Fruit fly (Drosophila melanogaster) whole organism, adult: ENCODE data around the gene CG4645.

Source experiments
- CG11617 ChIP-seq: fragments of 200-800 bp; sonication (Bioruptor generic); optimal IDR thresholded peaks from 2 replicates; lab custom pipeline; 2017; ENCODE audit warnings: mild to moderate bottlenecking, missing biosample characterization, missing genetic modification reagents, missing genetic modification characterization
- CG12768 ChIP-seq: fragments of 200-800 bp; sonication (Bioruptor generic); optimal IDR thresholded peaks from 2 replicates; lab custom pipeline; 2017; ENCODE audit warnings: missing biosample characterization, missing genetic modification characterization, mild to moderate bottlenecking, moderate library complexity, missing genetic modification reagents
- CG14711 ChIP-seq: fragments of 200-800 bp; sonication (Bioruptor generic); optimal IDR thresholded peaks from 2 replicates; lab custom pipeline; 2018; ENCODE audit warnings: missing biosample characterization, mild to moderate bottlenecking, missing genetic modification characterization, moderate library complexity
- CG1620 ChIP-seq: fragments of 200-800 bp; sonication (Bioruptor generic); optimal IDR thresholded peaks from 2 replicates; lab custom pipeline; 2016; ENCODE audit warnings: missing biosample characterization, missing genetic modification characterization
- CG33017 ChIP-seq: fragments of 200-800 bp; sonication (Bioruptor generic); optimal IDR thresholded peaks from 2 replicates; lab custom pipeline; 2018; ENCODE audit warnings: missing biosample characterization, mild to moderate bottlenecking, missing genetic modification characterization, moderate library complexity
- CG5204 ChIP-seq: fragments of 200-800 bp; sonication (Bioruptor generic); optimal IDR thresholded peaks from 2 replicates; lab custom pipeline; 2016; ENCODE audit warnings: missing biosample characterization, missing genetic modification characterization
- CG7045 ChIP-seq: fragments of 200-800 bp; sonication (Bioruptor generic); optimal IDR thresholded peaks from 2 replicates; lab custom pipeline; 2017; ENCODE audit warnings: missing biosample characterization, mild to moderate bottlenecking, missing genetic modification characterization
- CG7101 ChIP-seq: fragments of 200-800 bp; sonication (Bioruptor generic); optimal IDR thresholded peaks from 2 replicates; lab custom pipeline; 2018; ENCODE audit warnings: missing biosample characterization, mild to moderate bottlenecking, missing genetic modification characterization, moderate library complexity
- Clk ChIP-seq: fragments of 200-800 bp; sonication (Bioruptor generic); optimal IDR thresholded peaks from 2 replicates; lab custom pipeline; 2017; ENCODE audit warnings: missing biosample characterization, missing genetic modification characterization
- Crg-1 ChIP-seq: fragments of 200-800 bp; sonication (Bioruptor generic); optimal IDR thresholded peaks from 2 replicates; lab custom pipeline; 2016; ENCODE audit warnings: missing biosample characterization, missing genetic modification characterization
- Hr96 ChIP-seq: fragments of 200-800 bp; sonication (Bioruptor generic); optimal IDR thresholded peaks from 2 replicates; lab custom pipeline; 2016; ENCODE audit warnings: missing biosample characterization, missing genetic modification characterization
- Mnt ChIP-seq: fragments of 200-800 bp; sonication (Bioruptor generic); optimal IDR thresholded peaks from 2 replicates; lab custom pipeline; 2016; ENCODE audit warnings: missing biosample characterization, mild to moderate bottlenecking, missing genetic modification characterization
- bab1 ChIP-seq: fragments of 200-800 bp; sonication (Bioruptor generic); optimal IDR thresholded peaks from 3 replicates; lab custom pipeline; 2019; ENCODE audit warnings: missing biosample characterization, mild to moderate bottlenecking, missing genetic modification characterization, moderate library complexity
- cic ChIP-seq: fragments of 200-800 bp; sonication (Bioruptor generic); optimal IDR thresholded peaks from 2 replicates; lab custom pipeline; 2017; ENCODE audit warnings: missing biosample characterization, mild to moderate bottlenecking, missing genetic modification characterization, moderate library complexity
- cnc ChIP-seq, 2 experiments: fragments of >200 bp; optimal IDR thresholded peaks; 2 replicates each; lab custom pipeline; 2017
- ovo ChIP-seq: fragments of 200-800 bp; sonication (Bioruptor generic); optimal IDR thresholded peaks from 2 replicates; lab custom pipeline; 2016; ENCODE audit warnings: missing biosample characterization, missing genetic modification characterization
- pad ChIP-seq: fragments of 200-800 bp; sonication (Bioruptor generic); optimal IDR thresholded peaks from 3 replicates; lab custom pipeline; 2017; ENCODE audit warnings: missing biosample characterization, missing genetic modification characterization, mild to moderate bottlenecking, moderate library complexity, missing genetic modification reagents
- tj ChIP-seq: fragments of 200-800 bp; sonication (Bioruptor generic); optimal IDR thresholded peaks from 3 replicates; lab custom pipeline; 2017; ENCODE audit warnings: missing biosample characterization, mild to moderate bottlenecking, missing genetic modification characterization, moderate library complexity
- toe ChIP-seq: fragments of 200-800 bp; sonication (Bioruptor generic); optimal IDR thresholded peaks from 2 replicates; lab custom pipeline; 2016; ENCODE audit warnings: missing biosample characterization, missing genetic modification characterization

The CG4645 gene

DNA sequence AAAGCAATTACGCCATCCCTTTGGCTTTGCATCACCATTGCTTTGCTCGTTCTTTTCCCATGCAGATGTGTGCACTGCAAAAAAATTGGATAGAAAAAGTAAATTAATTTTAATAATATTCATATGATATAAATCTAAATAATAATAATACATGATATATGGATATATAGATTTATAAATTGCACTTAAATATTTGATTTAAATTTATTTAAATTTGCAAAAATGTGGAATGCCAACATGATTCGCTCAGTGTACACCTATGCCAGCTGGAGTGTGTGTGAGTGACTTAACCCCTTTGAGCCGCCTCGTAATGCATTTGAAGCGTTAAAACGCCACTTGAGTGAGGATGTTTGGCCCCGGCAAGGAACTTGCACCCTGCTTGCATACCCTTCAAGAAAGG is 4.0 kb downstream of the CG4645 start:
- TF ChIP-seq CG7101 (peak; percentile 34), CG14711 (tag; lab: Kevin White, UChicago) (peak; percentile 26), pad (no peak), CG7045 (GFP tag; lab: Kevin White, UChicago) (peak; percentile 8), CG33017 (tag; lab: Kevin White, UChicago) (peak; percentile 56), ovo (GFP tag; lab: Kevin White, UChicago) (no peak)

DNA sequence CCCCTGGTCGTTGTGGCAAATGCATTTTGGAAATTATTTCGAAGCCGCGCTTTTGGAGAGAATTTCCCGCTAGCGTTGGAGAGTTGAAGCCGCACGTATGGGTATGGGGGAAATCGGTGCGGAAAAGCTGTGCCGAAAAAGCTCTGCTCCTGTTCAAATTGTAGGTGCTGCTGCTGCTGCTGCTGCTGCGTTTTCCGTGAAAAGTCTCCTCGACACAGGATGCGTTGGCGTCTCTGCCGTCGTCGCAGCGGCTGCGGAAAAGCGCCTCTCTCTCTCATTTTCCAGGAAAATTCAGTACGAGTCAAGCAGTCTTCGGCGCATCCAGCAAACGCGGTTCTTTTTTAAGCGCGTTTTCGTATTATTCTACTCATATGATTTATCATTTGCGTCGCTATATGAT is 7.4 kb downstream of the CG4645 start, which contains the start of gene fne:
fne (plus strand) TSS at position 301 of the 400 bp plus-strand sequence.
- no peak for TF ChIP-seq CG7045 (GFP tag; lab: Kevin White, UChicago)
- TF ChIP-seq Clk (GFP tag; lab: Kevin White, UChicago), result no peak
- no peak for TF ChIP-seq Mnt (GFP tag; lab: Kevin White, UChicago)
- no peak for TF ChIP-seq CG5204 (GFP tag; lab: Kevin White, UChicago)
- no peak for TF ChIP-seq toe (GFP tag; lab: Kevin White, UChicago)
- TF ChIP-seq Crg-1, result no peak
- no peak for TF ChIP-seq tj
- no peak for TF ChIP-seq CG12768 (GFP tag; lab: Kevin White, UChicago)
- no peak for TF ChIP-seq CG33017 (tag; lab: Kevin White, UChicago)
- TF ChIP-seq cnc (optimal IDR thresholded peaks at IDR 0.05; lab: Kevin White, UChicago), result no peak
- no peak for TF ChIP-seq CG11617 (GFP tag; lab: Kevin White, UChicago)
- TF ChIP-seq pad, result no peak
- no peak for TF ChIP-seq CG1620 (GFP tag; lab: Kevin White, UChicago)

DNA sequence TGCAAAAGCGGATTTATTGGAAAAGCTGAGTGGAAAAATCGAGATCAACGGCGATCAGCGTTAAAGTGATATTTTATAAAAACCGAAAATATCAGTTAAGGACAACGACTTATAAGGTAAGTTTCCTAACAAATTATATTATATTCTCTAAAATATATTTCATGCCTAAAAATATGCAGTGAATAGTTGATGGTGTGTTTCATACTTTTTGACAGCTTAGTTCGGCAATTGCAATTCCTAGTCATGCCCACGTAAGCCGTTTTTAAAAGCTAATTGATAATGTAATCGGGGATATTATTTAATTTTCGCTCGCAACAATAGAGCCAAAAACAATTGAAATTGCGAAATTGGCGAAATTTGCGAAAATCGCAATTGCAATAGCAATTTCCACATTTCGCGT is 9.8 kb downstream of the CG4645 start:
- TF ChIP-seq CG12768 (GFP tag; lab: Kevin White, UChicago), result no peak
- no peak for TF ChIP-seq CG7101
- TF ChIP-seq Crg-1, result no peak
- TF ChIP-seq Hr96 (GFP tag; lab: Kevin White, UChicago), result no peak
- no peak for TF ChIP-seq CG1620 (GFP tag; lab: Kevin White, UChicago)
- no peak for TF ChIP-seq CG5204 (GFP tag; lab: Kevin White, UChicago)
- no peak for TF ChIP-seq CG33017 (tag; lab: Kevin White, UChicago)
- no peak for TF ChIP-seq CG7045 (GFP tag; lab: Kevin White, UChicago)
- TF ChIP-seq cic (GFP tag; lab: Kevin White, UChicago), result no peak
- no peak for TF ChIP-seq tj
- no peak for TF ChIP-seq cnc (optimal IDR thresholded peaks at IDR 0.05; lab: Kevin White, UChicago)

DNA sequence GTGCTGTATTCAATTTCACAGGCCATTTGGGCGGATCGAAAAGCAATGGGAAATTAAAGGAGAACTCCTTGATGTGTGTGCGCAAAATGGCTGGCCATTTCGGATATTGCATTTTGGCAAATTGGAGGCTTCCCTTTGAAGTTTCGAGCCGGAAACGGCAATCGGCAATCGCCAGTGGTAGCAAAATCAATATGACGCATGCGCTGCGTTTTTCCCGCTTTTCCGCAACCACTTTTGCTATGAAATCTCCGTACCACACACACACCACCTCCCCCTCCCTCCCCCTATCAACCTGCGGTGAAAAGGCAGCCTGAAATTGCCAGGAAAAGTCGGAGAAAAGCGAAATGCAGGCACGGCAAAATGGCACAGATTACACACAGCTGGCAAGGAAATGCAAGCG is 12.6 kb downstream of the CG4645 start:
- TF ChIP-seq CG11617 (GFP tag; lab: Kevin White, UChicago), result no peak
- no peak for TF ChIP-seq Clk (GFP tag; lab: Kevin White, UChicago)
- TF ChIP-seq Mnt (GFP tag; lab: Kevin White, UChicago), result no peak
- no peak for TF ChIP-seq cic (GFP tag; lab: Kevin White, UChicago)
- TF ChIP-seq CG7045 (GFP tag; lab: Kevin White, UChicago), result no peak
- TF ChIP-seq CG7101, result no peak
- no peak for TF ChIP-seq CG5204 (GFP tag; lab: Kevin White, UChicago)
- TF ChIP-seq CG14711 (tag; lab: Kevin White, UChicago), result no peak
- TF ChIP-seq cnc (optimal IDR thresholded peaks at IDR 0.05; lab: Kevin White, UChicago), result no peak
- TF ChIP-seq toe (GFP tag; lab: Kevin White, UChicago), result no peak
- TF ChIP-seq Crg-1, result no peak

DNA sequence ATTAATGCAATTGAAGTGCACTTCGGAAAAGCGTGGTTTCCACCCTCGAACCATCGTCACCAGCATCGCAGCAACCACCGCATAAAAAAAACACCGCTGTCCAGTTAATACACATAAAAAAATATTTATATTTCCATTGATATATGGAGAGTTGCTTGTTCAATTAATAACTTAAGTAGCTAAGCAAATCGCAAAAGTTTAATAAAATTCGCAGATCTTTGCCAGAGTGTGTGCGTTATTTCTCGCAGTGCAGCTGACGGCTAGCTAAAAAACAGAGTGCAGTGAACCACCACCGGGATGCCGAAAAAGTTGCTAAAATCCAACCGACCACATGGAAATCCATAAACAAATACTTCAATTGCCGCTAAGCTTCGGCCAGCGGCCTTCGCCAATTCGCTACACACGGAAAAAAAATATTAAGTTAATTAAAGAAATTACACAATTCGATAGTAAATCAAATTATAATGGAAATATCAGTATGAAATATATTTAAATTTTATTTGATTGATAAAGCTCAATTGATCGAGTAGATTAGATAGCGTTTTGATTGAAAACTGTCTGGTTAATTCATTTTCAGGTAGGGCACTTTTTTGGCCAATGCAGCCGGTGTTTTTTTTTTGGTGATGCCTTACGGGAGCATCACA is 13.6 kb downstream of the CG4645 start:
- TF ChIP-seq bab1 (GFP tag; lab: Kevin White, UChicago), result no peak
- no peak for TF ChIP-seq pad
- TF ChIP-seq tj, result no peak
- TF ChIP-seq CG7101, result no peak
- TF ChIP-seq CG7045 (GFP tag; lab: Kevin White, UChicago), result no peak
- no peak for TF ChIP-seq CG33017 (tag; lab: Kevin White, UChicago)
- no peak for TF ChIP-seq cnc (optimal IDR thresholded peaks at IDR 0.05; lab: Kevin White, UChicago)

DNA sequence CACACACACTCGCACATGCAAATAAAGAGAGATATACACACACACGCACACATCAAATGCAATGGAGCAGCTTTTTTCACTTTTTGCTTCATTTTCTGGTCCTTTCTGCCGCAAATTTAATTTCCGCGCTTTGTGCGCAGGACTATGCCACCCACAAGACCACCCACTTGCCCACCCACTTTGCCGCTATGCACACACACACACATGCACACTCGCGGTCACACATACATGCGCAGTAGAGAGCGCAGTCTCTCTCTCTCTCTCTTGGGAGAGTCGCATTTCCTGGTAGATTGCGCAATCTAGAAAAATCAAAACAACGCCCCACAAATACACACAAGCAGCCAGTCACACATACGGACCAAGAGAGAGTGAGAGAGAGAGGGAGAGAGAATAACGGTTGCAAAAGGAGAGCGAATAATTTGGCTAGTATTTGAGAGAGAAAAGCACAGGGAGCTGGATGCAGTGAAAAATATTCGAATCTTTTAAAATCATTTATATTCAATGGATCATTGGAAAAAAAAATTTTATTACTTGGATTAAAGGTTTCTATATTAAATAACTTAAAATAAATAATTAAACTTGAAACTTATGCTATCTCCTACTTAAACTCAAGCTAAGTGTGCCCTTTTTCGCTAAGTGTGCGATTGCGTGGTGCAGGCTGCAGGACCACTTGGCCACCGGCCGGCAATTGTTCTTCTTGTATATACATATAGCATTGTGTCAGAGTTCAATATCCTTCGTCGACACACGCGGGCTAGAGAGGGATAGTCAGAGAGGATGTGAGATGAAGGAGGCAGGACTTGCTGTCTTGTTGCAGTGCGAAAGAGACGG is 15.9 kb downstream of the CG4645 start:
- TF ChIP-seq Clk (GFP tag; lab: Kevin White, UChicago), result no peak
- TF ChIP-seq pad, result peak; percentile 2
- no peak for TF ChIP-seq cnc (optimal IDR thresholded peaks at IDR 0.05; lab: Kevin White, UChicago)
- TF ChIP-seq toe (GFP tag; lab: Kevin White, UChicago), result no peak
- no peak for TF ChIP-seq CG33017 (tag; lab: Kevin White, UChicago)
- TF ChIP-seq CG5204 (GFP tag; lab: Kevin White, UChicago), result no peak
- TF ChIP-seq CG12768 (GFP tag; lab: Kevin White, UChicago), result peak; percentile 8
- no peak for TF ChIP-seq cic (GFP tag; lab: Kevin White, UChicago)
- TF ChIP-seq CG1620 (GFP tag; lab: Kevin White, UChicago), result no peak
- TF ChIP-seq tj, result no peak
- peak; percentile 28 for TF ChIP-seq CG11617 (GFP tag; lab: Kevin White, UChicago)
- TF ChIP-seq CG7045 (GFP tag; lab: Kevin White, UChicago), result no peak
- TF ChIP-seq CG7101, result peak; percentile 29
- no peak for TF ChIP-seq Crg-1
